Worm (Caenorhabditis elegans) whole organism, L1 larva: ENCODE measurements around the gene seu-1.
"Not testable (repeated sequence)": the region's sequence is repeated elsewhere in the genome, so short reads cannot be mapped to it uniquely, and the experiment has no call there.

Source experiments
- C04F5.9 ChIP-seq: sonication (generic microtip); optimal IDR thresholded peaks from 2 replicates; lab custom pipeline; 2016; ENCODE audit warnings: missing genetic modification characterization, missing compliant biosample characterization
- Y116A8C.19 ChIP-seq: sonication (generic microtip); optimal IDR thresholded peaks from 2 replicates; lab custom pipeline; 2016; ENCODE audit warnings: missing compliant biosample characterization, missing genetic modification characterization, borderline replicate concordance
- alr-1 ChIP-seq: fragments of 200-800 bp; sonication (Bioruptor generic); optimal IDR thresholded peaks from 2 replicates; lab custom pipeline; 2018; ENCODE audit warnings: borderline replicate concordance, mild to moderate bottlenecking, missing genetic modification characterization, missing compliant biosample characterization
- aly-2 ChIP-seq: fragments of 150-350 bp; optimal IDR thresholded peaks from 2 replicates; lab custom pipeline; 2014; ENCODE audit warnings: missing biosample characterization, missing genetic modification characterization
- ceh-82 ChIP-seq, 3 experiments: fragments of 150-350 bp in 1 of 3; sonication (generic microtip) in 2 of 3; optimal IDR thresholded peaks; 2 replicates each; lab custom pipeline; 2014 to 2017; ENCODE audit warnings: missing biosample characterization in 3 of 3, missing genetic modification characterization in 3 of 3
- ceh-88 ChIP-seq: fragments of 200-800 bp; sonication (Bioruptor generic); IDR thresholded peaks from 2 replicates; pipeline ENCODE4 v1.3.6; 2022; ENCODE audit warnings: missing genetic modification characterization, missing compliant biosample characterization
- ceh-90 ChIP-seq: sonication (generic microtip); optimal IDR thresholded peaks from 2 replicates; lab custom pipeline; 2016; ENCODE audit warnings: missing genetic modification characterization, missing compliant biosample characterization
- ces-1 ChIP-seq: fragments of 150-350 bp; optimal IDR thresholded peaks from 2 replicates; lab custom pipeline; 2014; ENCODE audit warnings: missing biosample characterization, missing genetic modification reagents, missing genetic modification characterization
- efl-1 ChIP-seq, 4 experiments: fragments of 150-350 bp; optimal IDR thresholded peaks in 3 of 4; peaks in 1 of 4; 1 replicate in 1 of 4; 2 replicates in 3 of 4; lab custom pipeline; 2014; ENCODE audit warnings: missing biosample characterization in 2 of 4, missing genetic modification characterization in 2 of 4, missing genetic modification reagents in 2 of 4
- efl-3 ChIP-seq: fragments of 200-800 bp; sonication (Bioruptor generic); optimal IDR thresholded peaks from 2 replicates; lab custom pipeline; 2018; ENCODE audit warnings: mild to moderate bottlenecking, missing genetic modification characterization, missing compliant biosample characterization
- egl-13 ChIP-seq: sonication (generic microtip); optimal IDR thresholded peaks from 2 replicates; lab custom pipeline; 2016; ENCODE audit warnings: missing genotype, missing genetic modification reagents, missing genetic modification characterization, missing compliant biosample characterization
- egl-27 ChIP-seq, 2 experiments: fragments of 150-350 bp in 1 of 2; sonication (generic microtip); optimal IDR thresholded peaks; 3 replicates each; lab custom pipeline; 2017 to 2018; ENCODE audit warnings: missing biosample characterization in 2 of 2, missing genetic modification characterization in 2 of 2, missing genetic modification reagents in 2 of 2
- elt-2 ChIP-seq: sonication (generic microtip); optimal IDR thresholded peaks from 2 replicates; lab custom pipeline; 2016; ENCODE audit warnings: missing genetic modification characterization, mild to moderate bottlenecking, inconsistent platforms, missing compliant biosample characterization, missing genetic modification reagents
- ets-5 ChIP-seq: fragments of 200-800 bp; sonication (Bioruptor generic); IDR thresholded peaks from 2 replicates; pipeline ENCODE4 v1.3.6; 2022; ENCODE audit warnings: missing genetic modification characterization, missing compliant biosample characterization
- fkh-10 ChIP-seq: sonication (generic microtip); optimal IDR thresholded peaks from 2 replicates; lab custom pipeline; 2017; ENCODE audit warnings: missing biosample characterization, missing genetic modification reagents, missing genetic modification characterization
- fkh-8 ChIP-seq: sonication (generic microtip); optimal IDR thresholded peaks from 2 replicates; lab custom pipeline; 2016; ENCODE audit warnings: mild to moderate bottlenecking, missing genetic modification characterization, missing compliant biosample characterization
- grh-1 ChIP-seq: fragments of 200-800 bp; sonication (Bioruptor generic); IDR thresholded peaks from 2 replicates; pipeline ENCODE4 v1.3.6; 2022; ENCODE audit warnings: missing genetic modification reagents, missing genetic modification characterization, missing compliant biosample characterization
- hlh-17 ChIP-seq: fragments of 200-800 bp; sonication (Bioruptor generic); optimal IDR thresholded peaks from 2 replicates; lab custom pipeline; 2018; ENCODE audit warnings: missing genetic modification characterization, mild to moderate bottlenecking, missing compliant biosample characterization, moderate library complexity, borderline replicate concordance
- hpl-2 ChIP-seq: fragments of 150-350 bp; optimal IDR thresholded peaks from 2 replicates; lab custom pipeline; 2014; ENCODE audit warnings: missing biosample characterization, missing genetic modification reagents, missing genetic modification characterization
- irx-1 ChIP-seq: sonication (generic microtip); optimal IDR thresholded peaks from 2 replicates; lab custom pipeline; 2016; ENCODE audit warnings: missing genetic modification characterization, missing compliant biosample characterization
- lin-13 ChIP-seq: fragments of 150-350 bp; optimal IDR thresholded peaks from 2 replicates; lab custom pipeline; 2014; ENCODE audit warnings: missing biosample characterization, missing genetic modification reagents, missing genetic modification characterization
- lin-14 ChIP-seq: fragments of 200-800 bp; sonication (Bioruptor generic); optimal IDR thresholded peaks from 2 replicates; lab custom pipeline; 2018; ENCODE audit warnings: mild to moderate bottlenecking, missing genetic modification characterization, moderate library complexity, missing compliant biosample characterization
- lin-15B ChIP-seq: fragments of 150-350 bp; sonication (generic microtip); optimal IDR thresholded peaks from 3 replicates; lab custom pipeline; 2014; ENCODE audit warnings: missing biosample characterization, missing genetic modification characterization
- lin-39 ChIP-seq: fragments of 150-350 bp; optimal IDR thresholded peaks from 2 replicates; lab custom pipeline; 2014; ENCODE audit warnings: missing biosample characterization, missing genetic modification reagents, missing genetic modification characterization
- lsy-2 ChIP-seq, 2 experiments: fragments of 150-350 bp; optimal IDR thresholded peaks; 2 replicates each; lab custom pipeline; 2014; ENCODE audit warnings: missing biosample characterization in 2 of 2, missing genetic modification characterization in 2 of 2
- nhr-11 ChIP-seq: fragments of 150-350 bp; optimal IDR thresholded peaks from 2 replicates; lab custom pipeline; 2014; ENCODE audit warnings: missing biosample characterization, missing genetic modification characterization
- nhr-12 ChIP-seq: sonication (generic microtip); optimal IDR thresholded peaks from 2 replicates; lab custom pipeline; 2017; ENCODE audit warnings: missing biosample characterization, missing genetic modification characterization
- nhr-20 ChIP-seq: sonication (generic microtip); optimal IDR thresholded peaks from 2 replicates; lab custom pipeline; 2016; ENCODE audit warnings: mild to moderate bottlenecking, missing genetic modification characterization, missing compliant biosample characterization
- nhr-71 ChIP-seq: sonication (generic microtip); optimal IDR thresholded peaks from 2 replicates; lab custom pipeline; 2016; ENCODE audit warnings: mild to moderate bottlenecking, missing genetic modification characterization, moderate library complexity, missing compliant biosample characterization
- nhr-77 ChIP-seq: fragments of 150-350 bp; optimal IDR thresholded peaks from 2 replicates; lab custom pipeline; 2014; ENCODE audit warnings: missing biosample characterization, missing genetic modification characterization
- nhr-84 ChIP-seq: sonication (generic microtip); optimal IDR thresholded peaks from 2 replicates; lab custom pipeline; 2017; ENCODE audit warnings: missing biosample characterization, missing genetic modification characterization
- nhr-85 ChIP-seq: sonication (generic microtip); peaks from one replicate; lab custom pipeline; 2016; ENCODE audit warnings: missing genetic modification characterization, inconsistent platforms, missing compliant biosample characterization
- nhr-90 ChIP-seq: sonication (generic microtip); optimal IDR thresholded peaks from 2 replicates; lab custom pipeline; 2016; ENCODE audit warnings: mild to moderate bottlenecking, missing genetic modification characterization, missing compliant biosample characterization; ENCODE audit not compliant: poor library complexity
- sox-4 ChIP-seq: sonication (generic microtip); optimal IDR thresholded peaks from 2 replicates; lab custom pipeline; 2016; ENCODE audit warnings: missing genetic modification characterization, missing compliant biosample characterization
- sptf-1 ChIP-seq: fragments of 150-350 bp; optimal IDR thresholded peaks from 2 replicates; lab custom pipeline; 2014; ENCODE audit warnings: missing biosample characterization, missing genetic modification characterization
- sup-37 ChIP-seq: fragments of 200-800 bp; sonication (Bioruptor generic); optimal IDR thresholded peaks from 2 replicates; lab custom pipeline; 2018; ENCODE audit warnings: mild to moderate bottlenecking, missing genetic modification characterization, missing compliant biosample characterization
- unc-86 ChIP-seq: sonication (generic microtip); optimal IDR thresholded peaks from 2 replicates; lab custom pipeline; 2016; ENCODE audit warnings: missing genetic modification characterization, missing compliant biosample characterization
- unc-98 ChIP-seq: fragments of 200-800 bp; sonication (Bioruptor generic); IDR thresholded peaks from 2 replicates; pipeline ENCODE4 v1.3.6; 2022; ENCODE audit warnings: missing genetic modification characterization, missing compliant biosample characterization
- xbp-1 ChIP-seq: sonication (generic microtip); optimal IDR thresholded peaks from 2 replicates; lab custom pipeline; 2016; ENCODE audit warnings: missing genetic modification characterization, missing compliant biosample characterization
- zip-4 ChIP-seq: fragments of 200-800 bp; sonication (Bioruptor generic); optimal IDR thresholded peaks from 2 replicates; lab custom pipeline; 2018; ENCODE audit warnings: mild to moderate bottlenecking, missing genetic modification characterization, moderate library complexity, missing compliant biosample characterization
- ztf-11 ChIP-seq, 2 experiments: sonication (generic microtip); optimal IDR thresholded peaks; 2 replicates each; lab custom pipeline; 2016 to 2017; ENCODE audit warnings: missing genetic modification characterization in 2 of 2, missing biosample characterization in 1 of 2, missing compliant biosample characterization in 1 of 2

The seu-1 gene

DNA sequence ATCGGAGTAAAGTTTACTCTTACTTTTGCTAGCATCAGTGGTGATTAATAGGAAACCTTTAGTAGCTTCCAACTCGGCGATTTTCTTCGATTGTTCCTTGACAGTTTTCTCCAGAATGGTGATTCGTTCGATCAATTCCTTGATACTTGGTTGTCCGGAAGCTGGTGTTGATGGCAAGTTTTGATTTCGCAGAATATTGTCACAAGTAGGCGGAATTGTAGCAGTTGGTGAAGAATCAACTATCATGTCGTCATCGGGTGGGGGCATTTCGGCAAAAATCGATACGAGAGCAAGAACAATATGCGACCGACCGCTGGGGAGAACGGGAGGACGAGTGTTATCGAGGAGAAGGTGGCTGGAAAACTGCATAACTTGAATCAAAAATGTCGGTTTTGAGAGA, 17.8 kb downstream of the seu-1 start, which contains the start of gene Y73B6BL.289:
TSS of gene Y73B6BL.289 (plus strand) at position 301 of the 400 bp plus-strand sequence.
- TF ChIP-seq sup-37; grh-1 (GFP tag; lab: Robert Waterston, UW); nhr-11: not testable (repeated sequence)

DNA sequence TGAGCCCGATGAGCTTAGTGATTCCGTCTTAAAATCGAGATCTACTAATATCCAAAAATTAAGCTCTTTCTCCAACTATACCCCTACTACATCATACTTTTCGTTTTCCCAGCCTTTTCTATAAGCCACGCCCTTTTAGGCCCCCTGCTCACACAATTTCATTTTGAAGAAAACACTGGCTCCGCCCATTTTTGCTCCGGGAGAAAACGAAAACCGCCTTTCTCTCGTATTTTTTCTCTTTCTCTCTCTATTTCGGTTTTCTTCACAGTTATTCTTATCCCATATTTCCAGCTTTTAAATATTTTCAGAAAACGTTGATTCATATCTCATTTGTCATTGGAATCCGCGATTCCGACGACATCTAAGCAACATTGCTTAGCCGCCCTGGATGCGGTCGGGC, 32.2 kb downstream of the seu-1 start, which contains the start of gene Y73B6BL.47:
TSS of gene Y73B6BL.47 (plus strand) at position 301 of the 400 bp plus-strand sequence.
- no peak for TF ChIP-seq nhr-12

DNA sequence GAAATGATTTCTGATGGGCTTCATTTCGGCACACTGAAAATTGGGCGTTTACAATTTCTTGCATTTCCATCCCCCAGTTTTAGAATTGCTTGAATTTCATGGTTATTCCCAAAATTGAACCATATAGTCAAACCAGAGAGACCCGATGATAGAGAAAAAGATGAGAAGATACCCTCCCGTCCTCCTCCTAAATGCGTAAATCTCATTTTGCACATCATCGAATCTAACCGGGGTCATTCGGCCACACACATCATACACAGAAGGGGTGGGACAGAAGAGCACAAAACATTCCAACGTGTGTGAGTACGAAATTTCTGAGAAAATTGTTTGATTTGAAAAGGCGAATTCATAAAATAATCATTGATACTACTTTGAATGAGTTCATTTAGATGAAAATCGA, 34.2 kb downstream of the seu-1 start:
- TF ChIP-seq fkh-8: no peak
- no peak for TF ChIP-seq sptf-1 (tag; lab: Kevin White, UChicago)
- TF ChIP-seq fkh-10 (GFP tag; lab: Kevin White, UChicago): peak; percentile 22
- TF ChIP-seq efl-1 (optimal IDR thresholded peaks at IDR 0.05; lab: Kevin White, UChicago): no peak
- peak in 1 of 2 experiments; percentile 72 for TF ChIP-seq efl-1 (GFP tag; optimal IDR thresholded peaks at IDR 0.05 in 1 of 2; lab: Kevin White, UChicago)
- TF ChIP-seq, all 84 proteins: peak for 2

DNA sequence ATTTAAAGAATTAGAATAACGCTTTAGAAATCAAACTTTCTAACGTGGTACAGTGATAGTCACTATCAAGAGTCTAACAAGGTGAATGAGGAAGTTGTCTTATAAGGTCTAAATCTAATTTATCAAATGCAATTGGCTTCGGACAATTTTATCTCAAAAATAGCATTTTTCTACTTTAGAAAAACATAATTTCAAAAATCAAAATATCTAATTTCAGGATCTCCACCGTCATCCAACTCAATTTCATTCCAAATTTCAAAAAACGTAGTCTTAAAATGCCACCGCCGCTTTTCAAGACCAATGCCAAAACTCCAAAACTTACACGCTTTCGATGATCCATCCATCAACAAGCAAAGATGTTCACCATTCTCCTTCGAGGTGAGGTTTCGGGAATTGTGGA, 35.6 kb downstream of the seu-1 start, which contains the start of gene Y73B6BL.270:
TSS of gene Y73B6BL.270 (plus strand) at position 301 of the 400 bp plus-strand sequence.
- TF ChIP-seq alr-1 (tag; lab: Kevin White, UChicago): no peak

DNA sequence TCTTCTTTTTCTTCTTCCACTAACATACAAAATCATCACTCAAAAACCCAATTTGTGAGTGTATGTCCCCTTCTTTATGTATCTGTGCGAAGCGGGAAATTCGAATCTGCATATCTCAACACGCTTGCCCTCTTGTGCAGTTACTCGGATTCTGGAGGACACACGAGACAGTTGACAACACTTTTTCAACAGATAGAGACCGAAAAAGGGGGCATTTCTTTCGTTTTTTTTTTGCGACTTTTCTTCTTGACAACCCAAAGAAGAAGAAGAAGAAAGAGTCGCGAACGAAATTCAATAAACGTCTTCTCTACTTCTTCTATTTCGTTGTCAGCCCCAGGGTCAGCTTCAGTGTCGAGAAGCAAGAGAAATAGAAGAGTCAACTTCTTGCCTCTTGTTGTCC, 36.6 kb downstream of the seu-1 start:
- TF ChIP-seq nhr-71 (tag; lab: Kevin White, UChicago): peak; percentile 21
- no peak for TF ChIP-seq efl-1 (optimal IDR thresholded peaks at IDR 0.05; lab: Kevin White, UChicago)
- peak in 1 of 2 experiments; percentile 39 for TF ChIP-seq efl-1 (GFP tag; optimal IDR thresholded peaks at IDR 0.05 in 1 of 2; lab: Kevin White, UChicago)
- TF ChIP-seq fkh-10 (GFP tag; lab: Kevin White, UChicago): peak; percentile 67
- TF ChIP-seq ces-1 (GFP tag; lab: Kevin White, UChicago): peak; percentile 31
- TF ChIP-seq nhr-90 (tag; lab: Kevin White, UChicago): no peak
- TF ChIP-seq lin-14 (GFP tag; lab: Kevin White, UChicago): peak; percentile 62

DNA sequence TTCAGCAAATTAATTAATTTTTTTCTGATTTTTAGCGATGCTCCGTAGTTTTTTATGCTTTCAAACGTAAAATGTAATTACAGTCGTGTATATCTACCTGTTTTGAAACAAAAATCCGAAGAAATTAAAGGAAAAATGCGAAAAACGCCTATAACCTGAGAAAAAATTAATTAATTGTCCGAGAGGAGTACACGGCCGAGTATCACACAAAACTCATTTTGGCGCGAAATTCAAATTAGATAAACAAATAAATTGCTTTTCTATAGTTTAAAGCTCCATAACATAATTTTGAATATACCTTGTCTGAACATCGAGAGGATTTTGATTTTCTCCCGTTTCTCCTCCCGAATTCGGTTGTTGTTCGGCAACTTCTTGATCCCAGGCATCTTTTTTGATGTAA, 40.0 kb downstream of the seu-1 start:
- TF ChIP-seq zip-4 (GFP tag; lab: Kevin White, UChicago): no peak
- TF ChIP-seq lin-15B (tag; lab: Kevin White, UChicago): no peak
- TF ChIP-seq nhr-85: peak; percentile 80
- peak; percentile 22 for TF ChIP-seq nhr-20 (tag; lab: Kevin White, UChicago)
- TF ChIP-seq efl-3 (GFP tag; lab: Kevin White, UChicago): no peak
- TF ChIP-seq egl-27 (tag; optimal IDR thresholded peaks at IDR 0.05; lab: Kevin White, UChicago): no peak
- TF ChIP-seq nhr-11: no peak
- peak in 1 of 2 experiments; percentile 8 for TF ChIP-seq ztf-11 (tag; optimal IDR thresholded peaks at IDR 0.05; lab: Kevin White, UChicago)
- TF ChIP-seq ets-5 (GFP tag; lab: Robert Waterston, UW): no peak
- TF ChIP-seq unc-98: no peak
- no peak for TF ChIP-seq hlh-17 (GFP tag; lab: Kevin White, UChicago)
- peak; percentile 5 for TF ChIP-seq sox-4 (tag; lab: Kevin White, UChicago)
- no peak for TF ChIP-seq lin-13 (GFP tag; lab: Kevin White, UChicago)
- TF ChIP-seq unc-86 (tag; lab: Kevin White, UChicago): no peak
- TF ChIP-seq egl-13 (tag; lab: Kevin White, UChicago): peak; percentile 32
- peak in 1 of 2 experiments; percentile 52 for TF ChIP-seq lsy-2 (tag; optimal IDR thresholded peaks at IDR 0.05; lab: Kevin White, UChicago)
- TF ChIP-seq nhr-71 (tag; lab: Kevin White, UChicago): peak; percentile 58
- peak; percentile 77 for TF ChIP-seq ceh-90
- peak; percentile 59 for TF ChIP-seq irx-1 (tag; lab: Kevin White, UChicago)
- TF ChIP-seq ceh-82 (tag; optimal IDR thresholded peaks at IDR 0.05; lab: Kevin White, UChicago): no peak
- TF ChIP-seq ceh-88 (GFP tag; lab: Robert Waterston, UW): no peak
- TF ChIP-seq nhr-90 (tag; lab: Kevin White, UChicago): peak; percentile 57
- TF ChIP-seq lin-39 (tag; lab: Kevin White, UChicago): no peak
- TF ChIP-seq hpl-2 (GFP tag; lab: Kevin White, UChicago): no peak
- no peak for TF ChIP-seq C04F5.9 (tag; lab: Kevin White, UChicago)
- peak; percentile 2 for TF ChIP-seq xbp-1 (tag; lab: Kevin White, UChicago)
- TF ChIP-seq Y116A8C.19: no peak
- no peak for TF ChIP-seq aly-2 (tag; lab: Kevin White, UChicago)
- TF ChIP-seq elt-2: peak; percentile 28
- TF ChIP-seq nhr-84 (tag; lab: Kevin White, UChicago): no peak
- no peak for TF ChIP-seq nhr-77 (tag; lab: Kevin White, UChicago)
